Fruit fly (Drosophila melanogaster) S2 (cell line): Measurements from ENCODE around the gene Gr28b.

ENCODE experiments used
- CG8478 ChIP-seq: fragments of >200 bp; optimal IDR thresholded peaks from 2 replicates; lab custom pipeline; 2018
- CTCF ChIP-seq, 2 experiments: fragments of >200 bp; optimal IDR thresholded peaks; 2 replicates each; lab custom pipeline; 2018

DNA sequence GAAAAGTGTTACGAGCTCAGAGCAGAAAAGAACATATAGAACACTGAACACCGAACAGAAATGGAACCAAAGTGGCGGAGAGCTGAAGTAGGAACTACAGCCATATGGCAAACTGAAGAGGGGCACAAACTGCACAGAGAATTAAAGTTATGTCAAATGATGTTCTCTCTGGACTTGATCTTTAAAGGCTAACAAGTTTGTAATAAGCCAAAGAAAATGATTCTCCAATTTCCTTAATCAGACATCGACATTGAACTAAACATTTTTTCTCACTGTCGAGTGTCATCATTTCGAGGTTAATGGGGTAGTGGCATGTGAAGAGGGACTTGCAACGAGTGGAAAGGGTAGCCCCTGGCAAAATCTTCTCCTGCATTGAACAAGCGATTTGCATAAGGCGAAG is 41.7 kb upstream of the Gr28b start:
- TF ChIP-seq CTCF (optimal IDR thresholded peaks at IDR 0.05; lab: Kevin White, UChicago), result no peak
- no peak for TF ChIP-seq CG8478 (lab: Kevin White, UChicago)
